Worm (Caenorhabditis elegans): ENCODE measurements around the gene str-138.

ce11 chrV:8034811-8035210 is 23.6 kb upstream of the str-138 start, which contains the start of gene algn-12:
- TF ChIP-seq ama-1 (optimal IDR thresholded peaks at IDR 0.05) (no peak), tbx-37 (GFP tag; conservative IDR thresholded peaks at IDR 0.05) (no peak), scrt-1 (GFP tag; IDR thresholded peaks at IDR 0.05) (no peak), flt-1 (GFP tag; IDR thresholded peaks at IDR 0.05) (no peak), tbx-11 (GFP tag; IDR thresholded peaks at IDR 0.05) (no peak), hmg-4 (GFP tag; optimal IDR thresholded peaks at IDR 0.05) (no peak), ceh-36 (tag; optimal IDR thresholded peaks at IDR 0.05) (no peak), hnd-1 (tag; optimal IDR thresholded peaks at IDR 0.05) (no peak), aly-1 (tag; optimal IDR thresholded peaks at IDR 0.05) (no peak), F13C5.2 (tag; optimal IDR thresholded peaks at IDR 0.05) (no peak)
